Fruit fly (Drosophila melanogaster) whole organism, embryonic: ENCODE measurements around the gene CaMKII.

ENCODE experiments used
- Ada2b ChIP-seq: fragments of 200-800 bp; sonication (Bioruptor generic); IDR thresholded peaks from 2 replicates; pipeline ENCODE4 v1.3.6; 2022; ENCODE audit warnings: missing biosample characterization, missing genetic modification characterization
- Aef1 ChIP-seq: fragments of 200-800 bp; sonication (Bioruptor generic); IDR thresholded peaks from 3 replicates; pipeline ENCODE4 v1.3.6; 2022; ENCODE audit warnings: missing biosample characterization, missing genetic modification characterization
- Atf-2 ChIP-seq: fragments of 200-800 bp; sonication (Bioruptor generic); optimal IDR thresholded peaks from 2 replicates; lab custom pipeline; 2016; ENCODE audit warnings: missing biosample characterization, missing genetic modification characterization
- CG11723 ChIP-seq: fragments of 200-800 bp; sonication (Bioruptor generic); optimal IDR thresholded peaks from 2 replicates; lab custom pipeline; 2017; ENCODE audit warnings: missing biosample characterization, mild to moderate bottlenecking, missing genetic modification characterization
- CG13287 ChIP-seq: fragments of 200-800 bp; sonication (Bioruptor generic); IDR thresholded peaks from 2 replicates; pipeline ENCODE4 v1.3.6; 2022; ENCODE audit warnings: missing biosample characterization, missing genetic modification characterization; ENCODE audit not compliant: partially characterized antibody
- CG13424 ChIP-seq: fragments of 200-800 bp; sonication (Bioruptor generic); optimal IDR thresholded peaks from 2 replicates; lab custom pipeline; 2019; ENCODE audit warnings: missing biosample characterization, mild to moderate bottlenecking, missing genetic modification characterization, moderate library complexity
- CG14441 ChIP-seq: fragments of 200-800 bp; sonication (Bioruptor generic); IDR thresholded peaks from 2 replicates; pipeline ENCODE4 v1.3.6; 2022; ENCODE audit warnings: missing biosample characterization, missing genetic modification characterization
- CG17802 ChIP-seq: fragments of 200-800 bp; sonication (Bioruptor generic); optimal IDR thresholded peaks from 2 replicates; lab custom pipeline; 2018; ENCODE audit warnings: missing biosample characterization, mild to moderate bottlenecking, missing genetic modification characterization, moderate library complexity
- CG17912 ChIP-seq: fragments of 200-800 bp; sonication (Bioruptor generic); optimal IDR thresholded peaks from 2 replicates; lab custom pipeline; 2018; ENCODE audit warnings: missing biosample characterization, mild to moderate bottlenecking, missing genetic modification characterization
- CG18262 ChIP-seq: fragments of 200-800 bp; optimal IDR thresholded peaks from 3 replicates; lab custom pipeline; 2019; ENCODE audit warnings: missing biosample characterization, mild to moderate bottlenecking, missing genetic modification characterization, moderate library complexity
- CG2120 ChIP-seq: fragments of 200-800 bp; sonication (Bioruptor generic); optimal IDR thresholded peaks from 3 replicates; lab custom pipeline; 2016; ENCODE audit warnings: missing biosample characterization, missing genetic modification characterization
- CG31224 ChIP-seq: fragments of 200-800 bp; sonication (Bioruptor generic); IDR thresholded peaks from 2 replicates; pipeline ENCODE4 v1.3.6; 2022; ENCODE audit warnings: missing biosample characterization, missing genetic modification characterization
- CG4424 ChIP-seq: fragments of 200-800 bp; sonication (Bioruptor generic); optimal IDR thresholded peaks from 3 replicates; lab custom pipeline; 2016; ENCODE audit warnings: missing biosample characterization, missing genetic modification characterization
- CG6791 ChIP-seq: fragments of 200-800 bp; sonication (Bioruptor generic); IDR thresholded peaks from 3 replicates; pipeline ENCODE4 v1.3.6; 2022; ENCODE audit warnings: missing biosample characterization, missing genetic modification characterization; ENCODE audit not compliant: partially characterized antibody
- CG6854 ChIP-seq: fragments of 200-800 bp; sonication (Bioruptor generic); optimal IDR thresholded peaks from 3 replicates; lab custom pipeline; 2017; ENCODE audit warnings: missing biosample characterization, mild to moderate bottlenecking, missing genetic modification characterization
- CG9215 ChIP-seq: fragments of 200-800 bp; sonication (Bioruptor generic); IDR thresholded peaks from 2 replicates; pipeline ENCODE4 v1.3.6; 2022; ENCODE audit warnings: missing biosample characterization, missing genetic modification characterization
- CG9932 ChIP-seq: fragments of 200-800 bp; sonication (Bioruptor generic); IDR thresholded peaks from 2 replicates; pipeline ENCODE4 v1.3.6; 2022; ENCODE audit warnings: missing biosample characterization, missing genetic modification characterization
- CoRest ChIP-seq: fragments of 200-800 bp; sonication (Bioruptor generic); optimal IDR thresholded peaks from 3 replicates; lab custom pipeline; 2018; ENCODE audit warnings: missing biosample characterization, mild to moderate bottlenecking, missing genetic modification characterization, moderate library complexity
- Dfd ChIP-seq, 2 experiments: fragments of >200 bp; optimal IDR thresholded peaks; 2 replicates each; lab custom pipeline; 2017; ENCODE audit warnings: missing biosample characterization in 2 of 2, missing genetic modification characterization in 2 of 2
- Gug ChIP-seq: fragments of 200-800 bp; sonication (Bioruptor generic); IDR thresholded peaks from 4 replicates; pipeline ENCODE4 v1.3.6; 2022; ENCODE audit warnings: missing biosample characterization, missing genetic modification characterization
- H15 ChIP-seq: fragments of 200-800 bp; sonication (Bioruptor generic); IDR thresholded peaks from 3 replicates; pipeline ENCODE4 v1.3.6; 2022; ENCODE audit warnings: missing biosample characterization, missing genetic modification characterization
- HLH3B ChIP-seq: fragments of 200-800 bp; sonication (Bioruptor generic); IDR thresholded peaks from 2 replicates; pipeline ENCODE4 v1.3.6; 2022; ENCODE audit warnings: missing biosample characterization, missing genetic modification characterization
- Hsf ChIP-seq: fragments of 200-800 bp; sonication (Bioruptor generic); optimal IDR thresholded peaks from 3 replicates; lab custom pipeline; 2016; ENCODE audit warnings: missing biosample characterization, missing genetic modification characterization
- MESR4 ChIP-seq: fragments of 200-800 bp; sonication (Bioruptor generic); optimal IDR thresholded peaks from 2 replicates; lab custom pipeline; 2018; ENCODE audit warnings: missing biosample characterization, mild to moderate bottlenecking, missing genetic modification characterization, moderate library complexity
- NC2α ChIP-seq: fragments of 200-800 bp; sonication (Bioruptor generic); optimal IDR thresholded peaks from 2 replicates; lab custom pipeline; 2016; ENCODE audit warnings: missing biosample characterization, missing genetic modification characterization
- NK7.1 ChIP-seq: fragments of 200-800 bp; sonication (Bioruptor generic); optimal IDR thresholded peaks from 3 replicates; lab custom pipeline; 2016; ENCODE audit warnings: missing biosample characterization, missing genetic modification characterization
- Opbp ChIP-seq: fragments of 200-800 bp; sonication (Bioruptor generic); IDR thresholded peaks from 3 replicates; pipeline ENCODE4 v1.3.6; 2022; ENCODE audit warnings: missing biosample characterization, missing genetic modification characterization; ENCODE audit not compliant: partially characterized antibody
- Poxn ChIP-seq: fragments of 200-800 bp; sonication (Bioruptor generic); IDR thresholded peaks from 2 replicates; pipeline ENCODE4 v1.3.6; 2022; ENCODE audit warnings: missing biosample characterization, missing genetic modification characterization
- Vsx1 ChIP-seq: fragments of 200-800 bp; sonication (Bioruptor generic); optimal IDR thresholded peaks from 2 replicates; lab custom pipeline; 2017; ENCODE audit warnings: missing biosample characterization, mild to moderate bottlenecking, missing genetic modification characterization, missing genetic modification reagents
- Xbp1 ChIP-seq: fragments of 200-800 bp; sonication (Bioruptor generic); optimal IDR thresholded peaks from 3 replicates; lab custom pipeline; 2016; ENCODE audit warnings: missing biosample characterization, mild to moderate bottlenecking, missing genetic modification characterization
- bigmax ChIP-seq: fragments of 200-800 bp; sonication (Bioruptor generic); optimal IDR thresholded peaks from 2 replicates; lab custom pipeline; 2018; ENCODE audit warnings: missing biosample characterization, mild to moderate bottlenecking, missing genetic modification characterization
- cato ChIP-seq: fragments of 200-800 bp; sonication (Bioruptor generic); optimal IDR thresholded peaks from 2 replicates; lab custom pipeline; 2016; ENCODE audit warnings: missing biosample characterization, missing genetic modification characterization, borderline replicate concordance
- crol ChIP-seq: fragments of 200-800 bp; sonication (Bioruptor generic); IDR thresholded peaks from 2 replicates; pipeline ENCODE4 v1.3.6; 2022; ENCODE audit warnings: missing biosample characterization, missing genetic modification characterization
- disco-r ChIP-seq: fragments of 200-800 bp; sonication (Bioruptor generic); optimal IDR thresholded peaks from 2 replicates; lab custom pipeline; 2016; ENCODE audit warnings: missing biosample characterization, missing genetic modification characterization
- gfzf ChIP-seq: fragments of 200-800 bp; sonication (Bioruptor generic); optimal IDR thresholded peaks from 2 replicates; lab custom pipeline; 2016; ENCODE audit warnings: missing biosample characterization, mild to moderate bottlenecking, missing genetic modification characterization, moderate library complexity
- hbn ChIP-seq: fragments of 200-800 bp; sonication (Bioruptor generic); IDR thresholded peaks from 2 replicates; pipeline ENCODE4 v1.3.6; 2022; ENCODE audit warnings: missing biosample characterization, missing genetic modification characterization; ENCODE audit not compliant: partially characterized antibody
- ind ChIP-seq: fragments of 200-800 bp; sonication (Bioruptor generic); optimal IDR thresholded peaks from 3 replicates; lab custom pipeline; 2016; ENCODE audit warnings: missing biosample characterization, missing genetic modification characterization
- inv ChIP-seq: fragments of 200-800 bp; sonication (Bioruptor generic); IDR thresholded peaks from 2 replicates; pipeline ENCODE4 v1.3.6; 2022; ENCODE audit warnings: missing biosample characterization, missing genetic modification characterization; ENCODE audit not compliant: partially characterized antibody
- kni ChIP-seq: fragments of 200-800 bp; sonication (Bioruptor generic); optimal IDR thresholded peaks from 3 replicates; lab custom pipeline; 2017; ENCODE audit warnings: mild to moderate bottlenecking, missing biosample characterization, missing genetic modification reagents, missing genetic modification characterization
- p53 ChIP-seq: fragments of 200-800 bp; sonication (Bioruptor generic); optimal IDR thresholded peaks from 2 replicates; lab custom pipeline; 2016; ENCODE audit warnings: missing biosample characterization, missing genetic modification characterization
- phol ChIP-seq: fragments of 200-800 bp; sonication (Bioruptor generic); optimal IDR thresholded peaks from 3 replicates; lab custom pipeline; 2018; ENCODE audit warnings: missing biosample characterization, mild to moderate bottlenecking, missing genetic modification characterization, moderate library complexity
- pnt ChIP-seq: fragments of 200-800 bp; sonication (Bioruptor generic); optimal IDR thresholded peaks from 3 replicates; lab custom pipeline; 2016; ENCODE audit warnings: missing biosample characterization, missing genetic modification characterization
- pzg ChIP-seq: fragments of 200-800 bp; sonication (Bioruptor generic); optimal IDR thresholded peaks from 3 replicates; lab custom pipeline; 2018; ENCODE audit warnings: missing biosample characterization, mild to moderate bottlenecking, missing genetic modification characterization, moderate library complexity
- sens ChIP-seq: fragments of 200-800 bp; sonication (Bioruptor generic); peaks from one replicate; lab custom pipeline; 2016; ENCODE audit warnings: missing biosample characterization, missing genetic modification characterization
- slbo ChIP-seq: fragments of 200-800 bp; sonication (Bioruptor generic); IDR thresholded peaks from 2 replicates; pipeline ENCODE4 v1.3.6; 2022; ENCODE audit warnings: missing biosample characterization, missing genetic modification characterization
- stwl ChIP-seq: fragments of 200-800 bp; sonication (Bioruptor generic); optimal IDR thresholded peaks from 3 replicates; lab custom pipeline; 2018; ENCODE audit warnings: missing biosample characterization, mild to moderate bottlenecking, missing genetic modification characterization, moderate library complexity
- sug ChIP-seq: fragments of 200-800 bp; optimal IDR thresholded peaks from 2 replicates; lab custom pipeline; 2019; ENCODE audit warnings: missing biosample characterization, mild to moderate bottlenecking, missing genetic modification characterization, moderate library complexity
- tll ChIP-seq, 2 experiments: fragments of 200-800 bp in 1 of 2; fragments of >200 bp in 1 of 2; sonication (Bioruptor generic) in 1 of 2; optimal IDR thresholded peaks; 2 replicates each; lab custom pipeline; 2017 to 2019; ENCODE audit warnings: missing biosample characterization in 2 of 2, missing genetic modification characterization in 2 of 2, mild to moderate bottlenecking in 1 of 2, moderate library complexity in 1 of 2
- trem ChIP-seq: fragments of 200-800 bp; optimal IDR thresholded peaks from 3 replicates; lab custom pipeline; 2019; ENCODE audit warnings: missing biosample characterization, mild to moderate bottlenecking, missing genetic modification characterization, moderate library complexity
- zen ChIP-seq: fragments of 200-800 bp; sonication (Bioruptor generic); optimal IDR thresholded peaks from 3 replicates; lab custom pipeline; 2018; ENCODE audit warnings: missing biosample characterization, mild to moderate bottlenecking, missing genetic modification characterization, moderate library complexity

Gene CaMKII

dm6 chr4:1030692-1031110 is 22.8 kb downstream of the CaMKII start:
- TF ChIP-seq CG14441 (GFP tag; lab: Robert Waterston, UW) (no peak), pzg (GFP tag; lab: Kevin White, UChicago) (peak; percentile 51), Aef1 (peak; percentile 31; the same call in 1 of the 3 replicates), CG9932 (GFP tag; lab: Robert Waterston, UW) (no peak), NC2α (GFP tag; lab: Kevin White, UChicago) (no peak), Ada2b (no peak), CG4424 (GFP tag; lab: Kevin White, UChicago) (peak; percentile 27), trem (tag; lab: Kevin White, UChicago) (no peak), gfzf (GFP tag; lab: Kevin White, UChicago) (peak; percentile 12), pnt (GFP tag; lab: Kevin White, UChicago) (peak; percentile 52), HLH3B (0 out of 2 replicates have a peak, but pooled peaks have one; percentile 24), phol (tag; lab: Kevin White, UChicago) (peak; percentile 54), Atf-2 (GFP tag; lab: Kevin White, UChicago) (peak; percentile 6), ind (GFP tag; lab: Kevin White, UChicago) (peak; percentile 35), Dfd (GFP tag; optimal IDR thresholded peaks at IDR 0.05; lab: Kevin White, UChicago) (no peak), CG2120 (peak; percentile 49), sens (GFP tag; lab: Kevin White, UChicago) (peak; percentile 59), slbo (peak; percentile 70; the same call in 1 of the 2 replicates), inv (GFP tag; lab: Robert Waterston, UW) (peak; percentile 59), CG11723 (GFP tag; lab: Kevin White, UChicago) (peak; percentile 43), CG6854 (GFP tag; lab: Kevin White, UChicago) (no peak), CG6791 (GFP tag; lab: Robert Waterston, UW) (peak; percentile 68), p53 (GFP tag; lab: Kevin White, UChicago) (no peak), Vsx1 (no peak), Gug (GFP tag; lab: Robert Waterston, UW) (peak; percentile 55; the same call in 2 of the 4 replicates), CG13287 (peak; percentile 69), sug (tag; lab: Kevin White, UChicago) (peak; percentile 28), Xbp1 (GFP tag; lab: Kevin White, UChicago) (peak; percentile 49), Poxn (GFP tag; lab: Robert Waterston, UW) (no peak), crol (GFP tag; lab: Robert Waterston, UW) (no peak), MESR4 (GFP tag; lab: Kevin White, UChicago) (peak; percentile 95), bigmax (GFP tag; lab: Kevin White, UChicago) (peak; percentile 54), disco-r (GFP tag; lab: Kevin White, UChicago) (no peak), CG18262 (tag; lab: Kevin White, UChicago) (no peak), hbn (peak; percentile 39; the same call in 1 of the 2 replicates), cato (GFP tag; lab: Kevin White, UChicago) (no peak), Opbp (GFP tag; lab: Robert Waterston, UW) (peak; percentile 75; the same call in 2 of the 3 replicates), kni (GFP tag; lab: Kevin White, UChicago) (no peak), CG13424 (peak; percentile 12), zen (tag; lab: Kevin White, UChicago) (peak; percentile 28), NK7.1 (GFP tag; lab: Kevin White, UChicago) (no peak), CG31224 (GFP tag; lab: Robert Waterston, UW) (no peak), CoRest (tag; lab: Kevin White, UChicago) (peak; percentile 32), H15 (GFP tag; lab: Robert Waterston, UW) (no peak), CG17912 (peak; percentile 58), Hsf (GFP tag; lab: Kevin White, UChicago) (peak; percentile 31), tll (GFP tag; optimal IDR thresholded peaks at IDR 0.05; lab: Kevin White, UChicago) (no peak), CG9215 (GFP tag; lab: Robert Waterston, UW) (no peak), CG17802 (tag; lab: Kevin White, UChicago) (peak; percentile 96), stwl (tag; lab: Kevin White, UChicago) (no peak)
